Worm (Caenorhabditis elegans): ENCODE results near the gene srh-61.

srh-61 gene

ce11 chrII:12518809-12519344, 2.7 kb upstream of the srh-61 start, which contains the start of gene srh-70 (continued):
- TF ChIP-seq Y105C5A.15 (GFP tag; IDR thresholded peaks at IDR 0.05) (no peak), nhr-237 (tag; optimal IDR thresholded peaks at IDR 0.05) (no peak), ceh-44 (GFP tag; IDR thresholded peaks at IDR 0.05) (no peak), fos-1 (tag; optimal IDR thresholded peaks at IDR 0.05) (peak; percentile 15), daf-8 (GFP tag; IDR thresholded peaks at IDR 0.05) (no peak), Y75B8A.6 (GFP tag; IDR thresholded peaks at IDR 0.05) (peak; percentile 87; the same call in 1 of the 2 replicates), zfp-3 (GFP tag; conservative IDR thresholded peaks at IDR 0.05) (0 out of 2 replicates have a peak, but pooled peaks have one; percentile 20), ceh-20 (GFP tag; IDR thresholded peaks at IDR 0.05) (no peak), duxl-1 (tag; optimal IDR thresholded peaks at IDR 0.05; ENCODE audit: poor library complexity) (no peak), daf-16 (GFP tag; optimal IDR thresholded peaks at IDR 0.05) (peak in 1 of 2 experiments; percentile 35), daf-16 (tag; optimal IDR thresholded peaks at IDR 0.05) (peak; percentile 81), unc-62 (GFP tag; optimal IDR thresholded peaks at IDR 0.05 in 1 of 2) (peak; percentile 69 to 97), unc-62 (tag; optimal IDR thresholded peaks at IDR 0.05) (no peak), aha-1 (tag) (peak; percentile 74), madf-9 (GFP tag; conservative IDR thresholded peaks at IDR 0.05) (no peak), nhr-76 (tag; optimal IDR thresholded peaks at IDR 0.05) (no peak), lin-29 (GFP tag; IDR thresholded peaks at IDR 0.05) (no peak), unc-130 (GFP tag; optimal IDR thresholded peaks at IDR 0.05) (no peak), aly-2 (tag; optimal IDR thresholded peaks at IDR 0.05) (no peak), hlh-11 (tag; optimal IDR thresholded peaks at IDR 0.05) (peak; percentile 90), rbr-2 (tag; optimal IDR thresholded peaks at IDR 0.05) (no peak), mes-2 (tag; optimal IDR thresholded peaks at IDR 0.05; ENCODE audit: poor library complexity, severe bottlenecking) (peak; percentile 40), php-3 (GFP tag; IDR thresholded peaks at IDR 0.05) (peak; percentile 95), snpc-4 (tag; optimal IDR thresholded peaks at IDR 0.05) (no peak), lir-3 (tag; optimal IDR thresholded peaks at IDR 0.05) (no peak), F37D6.2 (tag; optimal IDR thresholded peaks at IDR 0.05) (no peak), spr-3 (GFP tag; optimal IDR thresholded peaks at IDR 0.05) (no peak), nhr-10 (tag; optimal IDR thresholded peaks at IDR 0.05) (no peak), nhr-111 (GFP tag; optimal IDR thresholded peaks at IDR 0.05) (no peak), zip-11 (GFP tag; IDR thresholded peaks at IDR 0.05) (no peak), spr-1 (tag; optimal IDR thresholded peaks at IDR 0.05) (peak; percentile 36), nhr-11 (tag; optimal IDR thresholded peaks at IDR 0.05) (no peak), mxl-2 (GFP tag; conservative IDR thresholded peaks at IDR 0.05) (peak; percentile 70), vab-7 (GFP tag; IDR thresholded peaks at IDR 0.05) (no peak), tra-1 (GFP tag; IDR thresholded peaks at IDR 0.05) (peak; percentile 91), ces-1 (GFP tag; optimal IDR thresholded peaks at IDR 0.05) (no peak), skn-1 (tag; optimal IDR thresholded peaks at IDR 0.05) (no peak), mdl-1 (tag; optimal IDR thresholded peaks at IDR 0.05) (peak in 1 of 2 experiments; percentile 50), F26F4.8 (GFP tag; conservative IDR thresholded peaks at IDR 0.05) (no peak), lin-39 (tag; optimal IDR thresholded peaks at IDR 0.05) (no peak), lim-7 (GFP tag; IDR thresholded peaks at IDR 0.05) (0 out of 2 replicates have a peak, but pooled peaks have one; percentile 26), D1046.2 (GFP tag; IDR thresholded peaks at IDR 0.05) (no peak), ctbp-1 (GFP tag; IDR thresholded peaks at IDR 0.05) (peak; percentile 44; the same call in 1 of the 2 replicates), F10B5.3 (tag; optimal IDR thresholded peaks at IDR 0.05) (no peak)

All from whole organism, L4 larva.